Worm (Caenorhabditis elegans) whole organism, late embryonic: ENCODE results near the gene cpl-1.

Source experiments
- K02D7.2 ChIP-seq: sonication (generic microtip); optimal IDR thresholded peaks from 2 replicates; lab custom pipeline; 2017; ENCODE audit warnings: mild to moderate bottlenecking, missing genetic modification characterization, missing compliant biosample characterization
- Y22D7AL.16 ChIP-seq: sonication (generic microtip); optimal IDR thresholded peaks from 2 replicates; lab custom pipeline; 2016; ENCODE audit warnings: missing genetic modification characterization, missing compliant biosample characterization
- ama-1 ChIP-seq: fragments of 150-350 bp; optimal IDR thresholded peaks from 2 replicates; lab custom pipeline; 2014
- ceh-14 ChIP-seq: sonication (generic microtip); optimal IDR thresholded peaks from 2 replicates; lab custom pipeline; 2016; ENCODE audit warnings: missing genotype, missing genetic modification characterization, missing compliant biosample characterization
- ceh-18 ChIP-seq: sonication (generic microtip); optimal IDR thresholded peaks from 2 replicates; lab custom pipeline; 2016; ENCODE audit warnings: missing genetic modification characterization, missing compliant biosample characterization
- dmd-4 ChIP-seq: sonication (generic microtip); optimal IDR thresholded peaks from 2 replicates; lab custom pipeline; 2016; ENCODE audit warnings: borderline replicate concordance, missing genetic modification characterization, missing compliant biosample characterization
- elt-2 ChIP-seq: sonication (generic microtip); optimal IDR thresholded peaks from 2 replicates; lab custom pipeline; 2016; ENCODE audit warnings: missing genetic modification reagents, missing genetic modification characterization, missing compliant biosample characterization
- eyg-1 ChIP-seq: sonication (generic microtip); optimal IDR thresholded peaks from 2 replicates; lab custom pipeline; 2016; ENCODE audit warnings: missing genotype, missing genetic modification characterization, missing compliant biosample characterization
- pax-1 ChIP-seq: fragments of 150-350 bp; optimal IDR thresholded peaks from 2 replicates; lab custom pipeline; 2014; ENCODE audit warnings: missing biosample characterization, missing genetic modification characterization
- pha-2 ChIP-seq: sonication (generic microtip); optimal IDR thresholded peaks from 2 replicates; lab custom pipeline; 2017; ENCODE audit warnings: mild to moderate bottlenecking, missing genetic modification characterization, missing compliant biosample characterization
- rnt-1 ChIP-seq: sonication (generic microtip); optimal IDR thresholded peaks from 2 replicates; lab custom pipeline; 2016; ENCODE audit warnings: missing genetic modification characterization, missing compliant biosample characterization
- unc-86 ChIP-seq: sonication (generic microtip); optimal IDR thresholded peaks from 2 replicates; lab custom pipeline; 2016; ENCODE audit warnings: missing genetic modification characterization, missing compliant biosample characterization

DNA sequence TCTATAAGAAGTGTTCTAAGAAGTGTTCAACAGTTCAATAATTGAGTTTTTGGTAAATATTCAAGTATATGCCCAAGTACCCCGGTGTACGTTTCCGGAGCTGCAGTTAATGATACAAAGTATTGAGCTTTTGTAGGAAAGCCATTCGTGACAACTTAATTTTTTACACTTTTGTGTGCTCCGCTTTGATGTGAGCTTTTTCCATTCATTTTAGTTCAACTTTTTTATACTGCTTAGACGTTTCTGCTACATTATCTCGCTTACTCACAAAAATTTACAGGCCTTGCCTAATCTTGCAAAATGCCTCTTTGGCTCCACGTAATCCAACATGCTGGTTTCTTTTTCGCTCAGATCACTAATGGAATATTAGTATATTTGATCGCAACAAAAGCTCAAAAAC, 19.2 kb downstream of the cpl-1 start, which contains the start of gene str-151:
- TF ChIP-seq ama-1 (lab: Kevin White, UChicago) = no peak
- TF ChIP-seq unc-86 (tag; lab: Kevin White, UChicago) = no peak
- TF ChIP-seq elt-2 (tag; lab: Kevin White, UChicago) = no peak
- no peak for TF ChIP-seq K02D7.2
- TF ChIP-seq ceh-14 (tag; lab: Kevin White, UChicago) = no peak
- TF ChIP-seq rnt-1 (tag; lab: Kevin White, UChicago) = no peak
- TF ChIP-seq dmd-4 (tag; lab: Kevin White, UChicago) = no peak
- TF ChIP-seq pha-2 = no peak
- no peak for TF ChIP-seq pax-1
- TF ChIP-seq eyg-1 (tag; lab: Kevin White, UChicago) = no peak
- no peak for TF ChIP-seq ceh-18 (tag; lab: Kevin White, UChicago)
- TF ChIP-seq Y22D7AL.16 (tag; lab: Kevin White, UChicago) = no peak
